Worm (Caenorhabditis elegans) whole organism, L3 larva: Measurements from ENCODE around the gene T08G5.15.

Experiments used
- R02D3.7 ChIP-seq: fragments of 150-350 bp; optimal IDR thresholded peaks from 2 replicates; lab custom pipeline; 2014; ENCODE audit warnings: missing biosample characterization, missing genetic modification characterization
- ZK546.5 ChIP-seq: sonication (generic microtip); optimal IDR thresholded peaks from 2 replicates; lab custom pipeline; 2017; ENCODE audit warnings: missing biosample characterization, missing genetic modification characterization
- aly-2 ChIP-seq: fragments of 150-350 bp; optimal IDR thresholded peaks from 2 replicates; lab custom pipeline; 2014; ENCODE audit warnings: missing biosample characterization, missing genetic modification characterization
- ama-1 ChIP-seq: fragments of 150-350 bp; optimal IDR thresholded peaks from 2 replicates; lab custom pipeline; 2018
- ceh-16 ChIP-seq: sonication (generic microtip); optimal IDR thresholded peaks from 2 replicates; lab custom pipeline; 2017; ENCODE audit warnings: missing biosample characterization, missing genetic modification characterization
- ceh-9 ChIP-seq: sonication (generic microtip); optimal IDR thresholded peaks from 2 replicates; lab custom pipeline; 2018; ENCODE audit warnings: missing biosample characterization, missing genetic modification characterization
- daf-12 ChIP-seq: fragments of 150-350 bp; optimal IDR thresholded peaks from 2 replicates; lab custom pipeline; 2014; ENCODE audit warnings: missing biosample characterization, missing genetic modification reagents, missing genetic modification characterization
- egl-27 ChIP-seq: sonication (generic microtip); optimal IDR thresholded peaks from 4 replicates; lab custom pipeline; 2017; ENCODE audit warnings: missing biosample characterization, missing genetic modification reagents, missing genetic modification characterization
- egl-5 ChIP-seq: fragments of 150-350 bp; optimal IDR thresholded peaks from 2 replicates; lab custom pipeline; 2017; ENCODE audit warnings: missing biosample characterization, missing genetic modification reagents, missing genetic modification characterization, inconsistent platforms
- elt-2 ChIP-seq: sonication (generic microtip); optimal IDR thresholded peaks from 2 replicates; lab custom pipeline; 2016; ENCODE audit warnings: missing genetic modification reagents, mild to moderate bottlenecking, missing genetic modification characterization, missing compliant biosample characterization
- eor-1 ChIP-seq, 2 experiments: fragments of 150-350 bp; optimal IDR thresholded peaks; 2 replicates each; lab custom pipeline; 2014 to 2018; ENCODE audit warnings: missing biosample characterization in 2 of 2, missing genetic modification characterization in 2 of 2
- fkh-2 ChIP-seq: fragments of 150-350 bp; optimal IDR thresholded peaks from 2 replicates; lab custom pipeline; 2014; ENCODE audit warnings: missing biosample characterization, missing genetic modification reagents, missing genetic modification characterization
- hmg-11 ChIP-seq: sonication (generic microtip); optimal IDR thresholded peaks from 2 replicates; lab custom pipeline; 2016; ENCODE audit warnings: missing genetic modification characterization, missing compliant biosample characterization
- jun-1 ChIP-seq: fragments of 150-350 bp; optimal IDR thresholded peaks from 2 replicates; lab custom pipeline; 2014; ENCODE audit warnings: missing biosample characterization, missing genetic modification reagents, missing genetic modification characterization
- lin-15B ChIP-seq: fragments of 150-350 bp; optimal IDR thresholded peaks from 2 replicates; lab custom pipeline; 2014; ENCODE audit warnings: missing biosample characterization, missing genetic modification characterization
- lin-39 ChIP-seq: fragments of 150-350 bp; optimal IDR thresholded peaks from 2 replicates; lab custom pipeline; 2018; ENCODE audit warnings: missing biosample characterization, missing genetic modification reagents, missing genetic modification characterization
- lsy-12 ChIP-seq: sonication (generic microtip); optimal IDR thresholded peaks from 2 replicates; lab custom pipeline; 2016; ENCODE audit warnings: mild to moderate bottlenecking, missing genetic modification characterization, missing compliant biosample characterization
- mdl-1 ChIP-seq: fragments of 150-350 bp; optimal IDR thresholded peaks from 2 replicates; lab custom pipeline; 2014; ENCODE audit warnings: missing biosample characterization, missing genetic modification characterization
- nfya-1 ChIP-seq: sonication (generic microtip); optimal IDR thresholded peaks from 2 replicates; lab custom pipeline; 2017; ENCODE audit warnings: missing genetic modification characterization, mild to moderate bottlenecking, missing compliant biosample characterization, antibody characterized with exemption, moderate library complexity; ENCODE audit not compliant: insufficient read depth
- nhr-11 ChIP-seq: fragments of 150-350 bp; optimal IDR thresholded peaks from 2 replicates; lab custom pipeline; 2014; ENCODE audit warnings: missing biosample characterization, missing genetic modification characterization
- nhr-12 ChIP-seq: fragments of 150-350 bp; optimal IDR thresholded peaks from 2 replicates; lab custom pipeline; 2014; ENCODE audit warnings: missing biosample characterization, missing genetic modification characterization
- nhr-43 ChIP-seq: sonication (generic microtip); optimal IDR thresholded peaks from 2 replicates; lab custom pipeline; 2016; ENCODE audit warnings: mild to moderate bottlenecking, missing genetic modification characterization, missing compliant biosample characterization; ENCODE audit not compliant: poor library complexity, severe bottlenecking
- nhr-76 ChIP-seq: fragments of 150-350 bp; sonication (generic microtip); optimal IDR thresholded peaks from 5 replicates; lab custom pipeline; 2014; ENCODE audit warnings: missing biosample characterization, missing genetic modification characterization
- nhr-77 ChIP-seq: fragments of 150-350 bp; optimal IDR thresholded peaks from 2 replicates; lab custom pipeline; 2014; ENCODE audit warnings: missing biosample characterization, missing genetic modification characterization
- pha-4 ChIP-seq: fragments of 150-350 bp; optimal IDR thresholded peaks from 2 replicates; lab custom pipeline; 2014; ENCODE audit warnings: missing biosample characterization, missing genetic modification reagents, missing genetic modification characterization
- sea-2 ChIP-seq: fragments of 150-350 bp; sonication (generic microtip); optimal IDR thresholded peaks from 4 replicates; lab custom pipeline; 2014; ENCODE audit warnings: missing biosample characterization, missing genetic modification reagents, missing genetic modification characterization
- skn-1 ChIP-seq: fragments of 150-350 bp; optimal IDR thresholded peaks from 2 replicates; lab custom pipeline; 2014; ENCODE audit warnings: missing biosample characterization, missing genetic modification characterization
- snpc-4 ChIP-seq: fragments of 150-350 bp; optimal IDR thresholded peaks from 2 replicates; lab custom pipeline; 2014; ENCODE audit warnings: missing biosample characterization, missing genetic modification characterization
- tbx-2 ChIP-seq: sonication (generic microtip); optimal IDR thresholded peaks from 2 replicates; lab custom pipeline; 2016; ENCODE audit warnings: mild to moderate bottlenecking, missing genetic modification characterization, missing compliant biosample characterization
- unc-39 ChIP-seq: sonication (generic microtip); optimal IDR thresholded peaks from 4 replicates; lab custom pipeline; 2017; ENCODE audit warnings: missing biosample characterization, missing genetic modification characterization
- unc-62 ChIP-seq: fragments of 150-350 bp; sonication (generic microtip); optimal IDR thresholded peaks from 4 replicates; lab custom pipeline; 2014; ENCODE audit warnings: missing biosample characterization, missing genetic modification reagents, missing genetic modification characterization
- zag-1 ChIP-seq: fragments of 150-350 bp; optimal IDR thresholded peaks from 2 replicates; lab custom pipeline; 2014; ENCODE audit warnings: missing biosample characterization, missing genetic modification characterization
- ztf-11 ChIP-seq: fragments of 150-350 bp; optimal IDR thresholded peaks from 2 replicates; lab custom pipeline; 2014; ENCODE audit warnings: missing biosample characterization, missing genetic modification characterization

The T08G5.15 gene

DNA sequence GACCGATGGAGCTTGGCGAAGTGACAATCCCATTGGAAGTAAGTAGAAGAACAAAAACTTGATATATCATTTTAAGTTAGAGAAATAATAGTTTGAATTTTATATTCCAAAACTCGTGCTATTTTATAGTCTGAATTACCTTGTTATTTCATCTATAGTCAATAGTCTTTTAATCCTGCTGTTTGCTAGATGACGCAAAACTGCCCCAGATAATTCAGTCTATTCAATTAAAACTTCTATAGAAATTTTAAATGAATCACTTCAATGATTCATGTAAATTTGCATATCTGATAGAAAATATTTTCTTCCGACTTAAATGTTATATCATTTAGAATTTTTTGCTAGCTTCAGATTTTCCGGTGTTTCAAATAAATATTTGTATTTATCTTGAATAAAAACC is at the start of gene T08G5.15:
Gene T08G5.15 (minus strand): TSS at position 101 of the 400 bp plus-strand sequence.
- TF ChIP-seq egl-5 (tag; lab: Kevin White, UChicago) (no peak), skn-1 (tag; lab: Kevin White, UChicago) (no peak), nhr-11 (tag; lab: Kevin White, UChicago) (no peak), fkh-2 (tag; lab: Kevin White, UChicago) (no peak), snpc-4 (tag; lab: Kevin White, UChicago) (no peak), hmg-11 (tag; lab: Kevin White, UChicago) (no peak)

DNA sequence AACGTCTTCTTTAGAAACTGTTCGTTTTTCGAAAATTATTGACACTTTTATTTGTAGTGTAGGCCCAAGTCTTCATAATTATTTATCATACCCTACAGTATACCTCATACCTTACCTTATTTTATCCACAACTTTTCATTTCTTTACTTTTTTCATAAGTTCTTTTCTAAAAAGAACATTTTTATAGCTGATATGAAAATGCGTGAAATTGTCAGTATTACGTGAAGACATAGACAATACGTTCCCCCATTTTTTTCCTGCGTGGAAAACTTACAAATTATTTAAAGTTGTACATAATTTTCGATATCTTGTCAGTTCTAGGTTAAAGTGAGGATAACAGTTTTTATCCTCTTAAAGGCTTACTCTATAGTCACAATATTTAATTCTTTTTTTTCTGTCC is 46.9 kb upstream of the T08G5.15 start:
- TF ChIP-seq elt-2: no peak
- no peak for TF ChIP-seq sea-2
- TF ChIP-seq ceh-9 (tag; lab: Kevin White, UChicago): no peak
- TF ChIP-seq nhr-43 (tag; lab: Kevin White, UChicago): no peak
- no peak for TF ChIP-seq nhr-77 (tag; lab: Kevin White, UChicago)
- TF ChIP-seq R02D3.7 (tag; lab: Kevin White, UChicago): no peak
- no peak for TF ChIP-seq aly-2 (tag; lab: Kevin White, UChicago)
- TF ChIP-seq eor-1 (tag; optimal IDR thresholded peaks at IDR 0.05; lab: Kevin White, UChicago): no peak
- TF ChIP-seq nfya-1 (tag; lab: Kevin White, UChicago): no peak
- TF ChIP-seq egl-27: no peak
- TF ChIP-seq lin-39: no peak
- no peak for TF ChIP-seq pha-4 (tag; lab: Kevin White, UChicago)
- no peak for TF ChIP-seq nhr-12
- no peak for TF ChIP-seq tbx-2 (tag; lab: Kevin White, UChicago)
- TF ChIP-seq unc-62 (GFP tag; lab: Kevin White, UChicago): no peak
- TF ChIP-seq zag-1 (tag; lab: Kevin White, UChicago): no peak

DNA sequence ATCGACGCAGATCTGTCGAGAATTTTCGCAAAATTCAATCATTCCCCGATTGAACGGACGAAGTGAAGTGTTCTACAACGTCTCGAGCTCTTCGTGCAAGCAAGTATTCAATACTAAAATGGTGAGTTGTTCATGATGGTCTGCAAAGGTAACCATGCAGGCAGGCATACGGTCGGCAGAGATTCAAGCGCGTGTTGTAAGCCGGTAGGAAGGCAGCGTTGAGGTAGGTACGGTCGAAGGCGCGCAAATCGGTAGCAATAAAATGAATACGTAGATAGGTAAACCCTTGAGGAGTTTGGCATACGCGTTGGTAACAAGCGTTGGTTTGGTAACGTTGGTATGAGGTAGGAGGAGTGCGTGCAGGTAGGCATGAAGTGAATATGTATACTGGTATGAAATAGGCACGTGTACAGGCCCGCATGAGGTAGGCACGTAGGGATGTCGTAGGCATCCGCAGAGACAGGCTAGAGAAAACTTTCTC is 44.9 kb upstream of the T08G5.15 start, which contains the start of gene D1086.17:
Gene D1086.17 (plus strand): TSS at position 51 of the 481 bp plus-strand sequence.
- no peak for TF ChIP-seq nhr-76 (tag; lab: Kevin White, UChicago)
- TF ChIP-seq zag-1 (tag; lab: Kevin White, UChicago): no peak
- TF ChIP-seq unc-62 (GFP tag; lab: Kevin White, UChicago): no peak
- no peak for TF ChIP-seq unc-39 (tag; lab: Kevin White, UChicago)
- no peak for TF ChIP-seq ZK546.5
- no peak for TF ChIP-seq ceh-16 (tag; lab: Kevin White, UChicago)
- TF ChIP-seq mdl-1 (tag; lab: Kevin White, UChicago): no peak
- TF ChIP-seq ama-1: no peak

DNA sequence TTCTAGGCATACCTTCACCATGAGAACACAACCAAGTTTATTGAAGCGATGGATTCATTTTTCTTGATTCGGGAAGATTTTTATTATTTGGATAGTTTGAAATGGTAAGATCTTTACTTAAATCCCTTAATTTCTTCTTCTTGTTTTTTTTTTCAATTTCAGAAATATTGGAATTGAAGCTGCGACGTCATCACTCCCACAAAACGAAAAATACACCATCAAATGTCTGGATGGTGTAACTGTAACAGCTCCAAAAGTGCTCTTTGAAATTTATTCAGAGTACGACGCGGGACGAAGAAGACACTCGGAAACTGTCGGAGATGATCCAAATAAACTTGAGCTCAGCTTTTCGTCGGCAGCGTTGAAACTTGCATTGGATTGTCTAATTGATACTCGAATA is 41.4 kb upstream of the T08G5.15 start, which contains the start of gene D1086.21:
Gene D1086.21 (plus strand): TSS at position 301 of the 400 bp plus-strand sequence.
- no peak for TF ChIP-seq hmg-11 (tag; lab: Kevin White, UChicago)
- no peak for TF ChIP-seq skn-1 (tag; lab: Kevin White, UChicago)
- TF ChIP-seq lin-15B (tag; lab: Kevin White, UChicago): no peak
- no peak for TF ChIP-seq pha-4 (tag; lab: Kevin White, UChicago)
- no peak for TF ChIP-seq ztf-11 (tag; lab: Kevin White, UChicago)
- no peak for TF ChIP-seq jun-1 (tag; lab: Kevin White, UChicago)
- TF ChIP-seq lin-39: no peak
- TF ChIP-seq nhr-12: no peak
- TF ChIP-seq mdl-1 (tag; lab: Kevin White, UChicago): no peak
- TF ChIP-seq nhr-77 (tag; lab: Kevin White, UChicago): no peak
- no peak for TF ChIP-seq daf-12
- TF ChIP-seq unc-39 (tag; lab: Kevin White, UChicago): no peak
- TF ChIP-seq lsy-12: no peak
- no peak for TF ChIP-seq aly-2 (tag; lab: Kevin White, UChicago)
- no peak for TF ChIP-seq ceh-16 (tag; lab: Kevin White, UChicago)
- TF ChIP-seq, all 47 proteins: peak for 0

DNA sequence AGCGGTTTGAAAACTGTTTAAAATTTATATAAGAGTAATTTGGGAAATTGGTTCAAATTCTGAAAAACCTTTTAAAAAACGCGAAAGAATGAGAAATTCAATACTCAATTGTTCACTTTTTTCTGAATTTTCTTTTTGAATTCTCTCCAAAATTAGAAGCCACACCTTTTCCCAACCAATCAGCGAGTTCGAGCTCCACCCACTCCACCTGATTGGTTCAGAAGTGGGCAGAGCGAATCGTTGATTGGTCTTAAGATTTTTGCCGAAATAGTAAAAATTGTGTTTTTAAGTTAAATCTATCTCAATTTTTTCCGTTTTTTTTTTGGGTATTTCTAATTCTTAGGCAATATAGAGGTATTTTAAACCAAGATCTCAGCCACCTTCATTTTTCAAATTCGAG is 41.0 kb upstream of the T08G5.15 start:
- TF ChIP-seq nfya-1 (tag; lab: Kevin White, UChicago) (peak; percentile 90), lsy-12 (no peak)
